Fruit fly (Drosophila melanogaster): ENCODE data around the gene inc.
A peak's percentile ranks its signal among the peaks of the same experiment; 100 is the strongest.

Gene inc

dm6 chrX:1476848-1477247 is 6.4 kb upstream of the inc start, which contains the start of the genes Rab27 and mei-38:
Rab27 (minus strand) TSS chrX:1476974.
mei-38 (plus strand) TSS chrX:1477063.
- no peak for TF ChIP-seq CG17801 (GFP tag; optimal IDR thresholded peaks at IDR 0.05; ENCODE audit: partially characterized antibody)

- peak; percentile 37 for TF ChIP-seq CG17801 (GFP tag; optimal IDR thresholded peaks at IDR 0.05; ENCODE audit: partially characterized antibody)
These were observed 4.8 kb upstream of the inc start, which contains the start of gene rush for dm6 chrX:1478276-1479122. rush (plus strand) TSS chrX:1478552.

DNA sequence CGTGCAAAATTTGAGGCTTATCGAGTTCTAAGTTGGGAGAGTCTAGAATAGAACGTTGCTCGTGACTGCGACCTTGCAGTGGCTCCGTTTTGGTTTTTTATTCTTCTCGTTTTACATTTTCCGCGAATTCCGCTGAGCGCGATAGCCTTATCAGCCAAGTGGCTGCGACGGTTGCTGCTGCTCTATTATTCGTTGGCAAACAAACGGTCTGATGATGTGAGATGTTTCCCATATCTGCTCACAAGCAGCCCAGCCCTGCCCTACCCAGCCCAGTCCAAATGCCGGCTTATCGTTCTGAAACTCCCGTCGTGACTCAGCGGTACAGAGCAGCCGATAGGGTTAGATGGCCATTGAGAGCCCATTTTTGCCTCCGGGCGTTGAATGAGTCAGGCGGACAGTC is 2.9 kb upstream of the inc start:
- TF ChIP-seq CG17801 (GFP tag; optimal IDR thresholded peaks at IDR 0.05; ENCODE audit: partially characterized antibody): no peak

- TF ChIP-seq CG17801 (GFP tag; optimal IDR thresholded peaks at IDR 0.05; ENCODE audit: partially characterized antibody): no peak
These were observed 24.5 kb downstream of the inc start, which contains the start of gene Nmdar2 for dm6 chrX:1507751-1508150. Nmdar2 (minus strand) TSS chrX:1507809.

- TF ChIP-seq CG17801 (GFP tag; optimal IDR thresholded peaks at IDR 0.05; ENCODE audit: partially characterized antibody): no peak
These were observed 25.1 kb downstream of the inc start for dm6 chrX:1508241-1508823.

- TF ChIP-seq CG17801 (GFP tag; optimal IDR thresholded peaks at IDR 0.05; ENCODE audit: partially characterized antibody): peak; percentile 27
These were observed 29.5 kb downstream of the inc start, which contains the start of gene CG14795 for dm6 chrX:1512753-1513226. CG14795 (minus strand) TSS chrX:1512803.

dm6 chrX:1513865-1514264 is 30.6 kb downstream of the inc start:
- TF ChIP-seq CG17801 (GFP tag; optimal IDR thresholded peaks at IDR 0.05; ENCODE audit: partially characterized antibody): no peak

dm6 chrX:1517618-1518017 is 34.3 kb downstream of the inc start:
- TF ChIP-seq CG17801 (GFP tag; optimal IDR thresholded peaks at IDR 0.05; ENCODE audit: partially characterized antibody): peak; percentile 69

- no peak for TF ChIP-seq CG17801 (GFP tag; optimal IDR thresholded peaks at IDR 0.05; ENCODE audit: partially characterized antibody)
These were observed 52.1 kb downstream of the inc start for dm6 chrX:1535234-1535925.

DNA sequence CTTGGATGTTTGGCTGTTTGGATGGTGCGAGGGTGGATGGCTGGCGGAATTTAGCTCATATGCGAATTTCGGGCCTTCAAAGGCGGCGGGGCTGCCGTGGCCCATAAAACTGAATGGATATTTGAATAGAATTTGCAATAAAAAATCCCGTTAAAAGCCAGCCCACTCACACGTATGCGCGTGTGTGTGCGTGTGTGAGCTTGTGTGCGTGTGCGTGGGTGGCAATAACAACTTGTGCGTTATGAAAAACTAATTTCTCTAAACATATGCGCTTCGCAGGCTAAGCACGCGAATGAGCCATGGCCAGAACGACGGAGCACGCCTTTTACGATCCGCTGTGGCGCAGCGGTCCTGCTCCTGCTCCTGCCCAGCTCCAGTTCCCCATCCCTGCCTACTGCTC is 55.4 kb downstream of the inc start:
- no peak for TF ChIP-seq CG17801 (GFP tag; optimal IDR thresholded peaks at IDR 0.05; ENCODE audit: partially characterized antibody)

DNA sequence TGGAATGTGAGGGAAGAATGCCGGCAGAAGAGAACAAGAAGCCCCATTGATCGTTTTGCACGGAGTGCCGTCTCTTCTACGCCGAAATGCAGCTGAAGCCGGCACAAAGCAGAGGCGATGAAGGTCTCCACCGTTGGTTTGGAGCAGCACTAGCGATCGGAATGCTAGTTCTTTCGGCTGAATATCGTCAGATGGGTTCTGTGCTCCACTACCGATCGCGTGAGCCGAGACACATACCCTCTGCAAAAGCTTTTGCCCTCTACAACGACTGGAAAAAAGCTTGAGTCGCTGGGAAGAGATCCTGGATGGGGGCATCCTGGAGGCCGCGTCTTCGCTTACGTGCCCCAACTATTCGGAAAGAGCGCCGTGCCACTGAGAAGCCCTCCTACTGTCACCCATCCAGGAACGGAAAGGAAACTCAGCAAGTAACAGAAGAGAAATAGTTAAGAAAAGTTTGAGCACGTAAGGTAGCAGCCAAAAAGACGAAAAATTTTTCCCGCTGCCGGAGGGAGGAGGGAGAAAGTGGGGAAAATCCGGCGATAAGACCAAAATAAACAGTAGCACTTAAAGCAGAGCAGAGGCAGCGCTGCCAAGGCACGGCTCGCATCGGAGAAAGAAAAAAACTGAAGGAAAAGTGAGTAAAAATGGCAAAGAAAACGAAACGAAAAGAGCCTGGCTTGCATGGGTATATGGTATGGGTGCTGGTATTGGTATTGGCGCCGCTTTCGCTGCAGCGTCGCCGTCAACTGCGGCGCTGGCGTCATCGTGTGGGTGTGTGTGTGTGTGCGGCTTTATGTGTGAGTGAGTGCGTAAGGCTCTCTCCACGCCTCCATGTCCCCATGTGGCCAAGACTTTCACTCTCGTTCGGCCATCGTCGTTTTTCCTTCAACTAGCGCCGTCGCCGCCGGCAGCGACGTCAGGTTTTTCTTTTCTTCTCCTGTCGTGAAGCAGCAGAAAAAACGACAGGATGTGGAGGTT is 77.1 kb downstream of the inc start:
- no peak for TF ChIP-seq CG17801 (GFP tag; optimal IDR thresholded peaks at IDR 0.05; ENCODE audit: partially characterized antibody)

DNA sequence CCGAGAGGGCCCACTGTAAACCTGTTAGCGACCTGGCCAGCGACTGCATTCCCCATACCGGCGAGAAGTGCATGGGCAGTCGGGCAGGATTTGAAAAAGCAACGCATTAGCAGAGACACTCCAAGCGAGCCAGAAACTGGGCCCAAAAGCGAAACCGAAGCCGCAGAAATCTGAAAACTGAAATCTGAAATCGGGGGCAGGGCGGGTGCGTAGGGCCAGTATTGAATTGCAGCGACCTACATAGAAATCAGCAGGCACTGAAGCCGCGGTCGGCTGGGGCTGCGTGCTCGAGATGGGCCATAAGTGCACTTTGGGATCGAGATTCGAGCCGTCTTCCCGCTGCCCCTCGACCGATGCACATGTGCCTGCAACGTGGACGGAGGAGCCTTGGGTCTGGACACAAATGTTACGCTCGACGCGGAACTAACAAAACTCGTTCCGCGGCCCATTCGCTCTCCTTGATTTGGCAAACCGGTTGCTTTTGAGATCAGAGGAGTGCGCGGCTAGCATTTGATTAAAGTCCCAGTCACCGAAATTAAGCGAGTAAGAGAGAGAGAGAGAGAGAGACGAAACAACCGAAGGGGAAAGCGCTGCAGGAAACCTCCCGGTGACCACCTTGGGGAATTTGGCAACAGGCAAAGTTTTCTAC is 78.9 kb downstream of the inc start:
- TF ChIP-seq CG17801 (GFP tag; optimal IDR thresholded peaks at IDR 0.05; ENCODE audit: partially characterized antibody): no peak

dm6 chrX:1565915-1566314 is 82.6 kb downstream of the inc start:
- TF ChIP-seq CG17801 (GFP tag; optimal IDR thresholded peaks at IDR 0.05; ENCODE audit: partially characterized antibody): no peak
